Fruit fly (Drosophila melanogaster) Kc167 (cell line): ENCODE results near the gene CG3726.
"Not testable (repeated sequence)": the region's sequence is repeated elsewhere in the genome, so short reads cannot be mapped to it uniquely, and the experiment has no call there.

Experiments used
- Myc ChIP-seq: fragments of >200 bp; optimal IDR thresholded peaks from 2 replicates; lab custom pipeline; 2017; ENCODE audit warnings: missing external identifiers
- Sin3A ChIP-seq: fragments of >200 bp; optimal IDR thresholded peaks from 2 replicates; lab custom pipeline; 2018; ENCODE audit warnings: missing external identifiers
- h ChIP-seq: fragments of >200 bp; optimal IDR thresholded peaks from 3 replicates; lab custom pipeline; 2018; ENCODE audit warnings: missing external identifiers
- insv ChIP-seq: fragments of >200 bp; optimal IDR thresholded peaks from 3 replicates; lab custom pipeline; 2018; ENCODE audit warnings: missing external identifiers
- psq ChIP-seq: fragments of >200 bp; optimal IDR thresholded peaks from 2 replicates; lab custom pipeline; 2017; ENCODE audit warnings: missing external identifiers
- ttk ChIP-seq: sonication (Bioruptor generic); optimal IDR thresholded peaks from 2 replicates; lab custom pipeline; 2017; ENCODE audit warnings: missing external identifiers

CG3726 gene

DNA sequence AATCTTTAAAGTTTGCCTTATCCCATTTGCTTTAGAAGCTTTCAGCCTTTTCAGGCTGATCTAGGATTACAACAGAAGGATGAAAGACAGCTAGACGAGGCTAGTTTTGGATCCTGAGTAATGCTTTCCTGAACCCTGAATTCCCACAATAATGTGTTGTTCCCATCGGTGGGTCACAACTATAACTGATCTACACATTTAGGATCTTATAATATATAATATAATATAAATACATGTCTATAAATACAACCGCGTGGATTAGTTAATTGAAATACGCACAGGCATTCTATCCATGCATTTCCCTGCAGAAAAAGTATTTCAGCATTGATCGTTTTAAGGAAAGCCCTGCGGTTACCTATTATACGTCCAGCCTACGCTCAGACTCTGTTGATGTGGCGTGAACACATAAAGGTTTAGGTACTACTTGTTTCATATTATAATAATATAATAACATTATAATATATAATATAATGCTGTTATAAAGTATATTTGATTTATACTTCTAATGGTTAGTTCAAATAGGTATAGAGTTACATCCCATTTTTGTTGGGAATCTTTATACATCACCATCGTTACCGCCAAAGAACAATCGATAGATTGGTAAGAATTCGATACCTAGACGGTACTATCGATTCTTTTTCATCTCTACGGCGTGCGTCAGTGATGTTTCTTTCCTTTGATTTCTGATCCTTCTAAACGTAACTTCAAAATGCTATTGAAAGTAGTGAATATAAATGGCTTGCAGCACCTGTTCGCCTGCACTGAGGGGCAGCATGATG is 28.3 kb downstream of the CG3726 start, which contains the start of gene CG32756:
Gene CG32756, plus strand, starts transcription at position 631 of the 779 bp plus-strand sequence.
- not testable (repeated sequence) for TF ChIP-seq Sin3A, Myc, ttk (lab: Kevin White, UChicago)

dm6 chrX:5947870-5948498 is 31.1 kb downstream of the CG3726 start, which contains the start of gene CG6041:
Gene CG6041, plus strand, starts transcription at chrX:5948160.
- TF ChIP-seq ttk (lab: Kevin White, UChicago) (no peak), Sin3A (lab: Kevin White, UChicago) (no peak), psq (lab: Kevin White, UChicago) (no peak), Myc (lab: Kevin White, UChicago) (no peak), h (lab: Kevin White, UChicago) (no peak), insv (lab: Kevin White, UChicago) (no peak)

- TF ChIP-seq insv (lab: Kevin White, UChicago) = no peak
- TF ChIP-seq Sin3A (lab: Kevin White, UChicago) = no peak
- no peak for TF ChIP-seq h (lab: Kevin White, UChicago)
- TF ChIP-seq ttk (lab: Kevin White, UChicago) = no peak
- TF ChIP-seq psq (lab: Kevin White, UChicago) = no peak
Observed at dm6 chrX:5949951-5950350, 33.1 kb downstream of the CG3726 start, which contains the start of gene CG32755. Gene CG32755, plus strand, starts transcription at chrX:5950251.

dm6 chrX:5952265-5952664 is 35.4 kb downstream of the CG3726 start, which contains the start of gene CG6048:
Gene CG6048, plus strand, starts transcription at chrX:5952565.
- TF ChIP-seq Myc (lab: Kevin White, UChicago) = no peak
- TF ChIP-seq ttk (lab: Kevin White, UChicago) = no peak
- TF ChIP-seq insv (lab: Kevin White, UChicago) = no peak
- no peak for TF ChIP-seq h (lab: Kevin White, UChicago)
- no peak for TF ChIP-seq psq (lab: Kevin White, UChicago)
- TF ChIP-seq Sin3A (lab: Kevin White, UChicago) = no peak

DNA sequence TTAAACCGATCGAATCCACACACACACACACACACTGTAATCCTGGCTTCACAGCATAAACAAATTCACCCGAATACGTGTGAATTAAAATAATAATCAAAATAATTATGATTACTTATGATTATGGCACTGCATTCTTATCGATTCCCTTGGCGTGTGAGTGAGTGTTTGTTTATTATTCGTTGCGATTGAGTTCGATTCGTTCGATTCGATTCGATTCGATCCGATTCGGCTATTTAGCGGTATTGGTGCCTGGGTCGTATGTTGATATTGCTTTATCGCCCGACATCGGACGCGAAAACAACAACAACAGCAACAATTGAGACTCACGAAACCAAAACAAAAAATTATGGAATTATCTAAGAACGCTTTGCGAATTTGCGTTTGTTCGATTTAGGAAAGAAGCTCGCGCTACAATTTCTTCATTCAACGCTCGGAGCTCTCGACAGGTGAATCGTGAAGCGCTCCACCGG is 38.3 kb downstream of the CG3726 start, which contains the start of gene CG6067:
Gene CG6067, plus strand, starts transcription at position 423 of the 473 bp plus-strand sequence.
- TF ChIP-seq insv (lab: Kevin White, UChicago) (no peak), h (lab: Kevin White, UChicago) (no peak), Sin3A (lab: Kevin White, UChicago) (no peak), psq (lab: Kevin White, UChicago) (no peak), ttk (lab: Kevin White, UChicago) (no peak), Myc (lab: Kevin White, UChicago) (no peak)

DNA sequence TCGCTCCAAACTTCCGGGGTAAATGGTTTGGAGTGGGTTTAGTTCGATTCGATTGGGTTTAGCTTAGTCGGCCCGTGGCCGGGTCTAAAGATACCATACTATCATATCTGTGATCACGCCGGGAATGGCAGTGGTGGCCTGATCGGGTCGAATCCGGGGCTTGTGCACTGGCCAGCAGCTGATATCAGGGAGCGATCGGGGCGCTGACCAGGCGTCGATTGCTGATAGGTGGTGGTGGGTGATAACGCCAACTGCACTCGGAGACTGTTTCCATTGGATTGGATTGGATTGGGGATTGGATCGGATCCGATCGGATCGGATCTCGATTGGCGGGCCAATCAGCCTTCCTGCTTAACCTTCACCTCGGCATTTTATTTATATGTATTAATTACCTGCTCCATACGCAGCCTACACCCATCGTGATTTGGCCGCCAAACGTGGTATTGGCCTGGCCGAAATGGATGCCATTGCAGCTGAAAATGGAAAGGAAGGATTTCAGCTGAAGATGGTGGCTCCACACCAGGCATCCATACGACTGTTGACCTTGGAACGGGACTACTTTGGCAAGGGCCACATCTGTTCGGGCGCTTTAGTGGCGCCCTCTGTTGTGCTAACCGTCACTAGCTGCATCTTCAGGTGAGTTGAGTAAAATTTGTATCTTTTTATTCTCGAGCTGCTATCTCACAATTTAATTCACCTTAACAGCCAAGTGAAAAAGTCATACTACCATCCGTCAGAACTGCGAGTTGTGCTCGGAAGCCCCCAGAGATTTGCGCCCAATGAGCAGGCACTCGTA is 39.9 kb downstream of the CG3726 start:
- no peak for TF ChIP-seq Sin3A (lab: Kevin White, UChicago)
- TF ChIP-seq ttk (lab: Kevin White, UChicago) = no peak
- TF ChIP-seq Myc (lab: Kevin White, UChicago) = no peak
- no peak for TF ChIP-seq insv (lab: Kevin White, UChicago)
- no peak for TF ChIP-seq h (lab: Kevin White, UChicago)
- TF ChIP-seq psq (lab: Kevin White, UChicago) = no peak

dm6 chrX:5964169-5964686 is 47.3 kb downstream of the CG3726 start:
- TF ChIP-seq Sin3A (lab: Kevin White, UChicago) (no peak), insv (lab: Kevin White, UChicago) (no peak), Myc (lab: Kevin White, UChicago) (no peak)

DNA sequence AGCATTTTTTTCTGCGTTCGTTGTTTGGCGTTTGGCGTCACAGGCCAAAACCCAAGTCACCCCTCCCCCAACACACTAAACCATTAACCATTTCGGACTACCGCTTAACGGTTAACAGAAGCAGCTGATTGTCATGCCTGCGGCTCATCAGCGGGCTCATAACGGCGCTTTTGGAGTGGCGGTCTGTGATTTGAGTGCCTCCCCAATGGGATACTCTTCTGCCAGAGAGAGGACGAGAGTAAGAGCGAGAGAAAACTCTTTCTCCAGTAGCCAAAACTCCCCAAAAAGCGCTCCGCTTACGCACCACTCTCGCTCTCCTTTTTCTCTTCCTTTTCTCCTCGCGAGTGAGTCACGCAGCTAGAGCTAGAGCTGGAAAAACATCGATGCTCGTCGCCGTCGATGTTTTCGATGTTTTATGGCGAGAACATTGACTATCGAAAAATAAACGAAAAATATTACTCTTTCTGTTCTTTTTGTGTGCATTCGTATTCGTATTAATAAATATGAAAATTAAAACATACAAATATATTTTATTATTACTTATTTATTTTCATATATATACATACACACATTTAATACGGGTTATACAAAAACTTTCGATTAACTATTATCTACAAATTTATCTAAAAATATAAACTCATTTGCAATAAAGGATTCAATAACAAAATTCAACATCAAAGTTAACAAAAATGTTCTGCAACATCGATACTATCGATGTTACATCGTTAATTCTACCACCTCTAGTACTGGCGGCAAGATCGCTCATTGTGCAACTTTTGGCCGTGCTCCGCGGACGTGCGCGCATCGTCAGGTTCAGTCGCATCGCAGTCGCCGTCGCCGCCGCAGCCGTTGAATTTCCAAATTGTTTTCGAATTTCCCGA is 48.9 kb downstream of the CG3726 start, which contains the start of gene Grip:
Gene Grip, plus strand, starts transcription at position 763 of the 881 bp plus-strand sequence.
- TF ChIP-seq insv (lab: Kevin White, UChicago) = no peak
- TF ChIP-seq h (lab: Kevin White, UChicago) = no peak
- TF ChIP-seq Myc (lab: Kevin White, UChicago) = no peak
- no peak for TF ChIP-seq psq (lab: Kevin White, UChicago)
- no peak for TF ChIP-seq ttk (lab: Kevin White, UChicago)
- TF ChIP-seq Sin3A (lab: Kevin White, UChicago) = no peak

DNA sequence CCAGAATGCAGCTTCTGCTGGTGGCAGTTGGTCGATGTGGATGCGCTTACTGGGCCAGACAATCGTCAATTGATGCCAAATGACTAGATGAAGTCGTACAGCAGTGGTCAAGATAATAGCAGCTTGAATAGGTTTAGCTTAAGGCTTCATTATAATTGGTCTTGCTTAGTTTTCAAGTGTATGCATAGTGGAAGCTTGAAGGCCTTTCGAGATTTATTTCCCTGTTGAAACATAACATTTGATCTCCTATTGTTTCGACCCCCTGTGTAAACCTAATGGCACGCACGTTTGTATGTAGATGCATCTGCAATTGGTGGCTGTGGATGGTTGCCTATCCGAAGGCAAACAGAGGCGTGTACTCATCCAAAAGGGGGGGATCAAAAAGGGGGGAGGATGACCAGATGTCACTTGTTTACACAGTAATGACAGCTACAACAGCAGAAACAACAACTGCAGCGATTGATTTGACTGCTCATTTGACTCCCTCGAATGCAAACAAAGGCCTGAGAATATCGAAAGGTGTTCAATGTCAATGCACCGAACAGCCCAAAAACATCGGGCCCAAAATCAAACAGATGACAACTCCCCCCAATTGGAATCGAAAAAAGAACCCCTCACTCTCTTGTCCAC is 51.3 kb downstream of the CG3726 start:
- TF ChIP-seq psq (lab: Kevin White, UChicago) (no peak), Sin3A (lab: Kevin White, UChicago) (no peak), insv (lab: Kevin White, UChicago) (no peak), ttk (lab: Kevin White, UChicago) (no peak), Myc (lab: Kevin White, UChicago) (no peak), h (lab: Kevin White, UChicago) (no peak)
